Fruit fly (Drosophila melanogaster) whole organism, pupa: ENCODE results near the gene CG31075.

Experiments
- CG10348 ChIP-seq: fragments of 200-800 bp; sonication (Bioruptor generic); IDR thresholded peaks from 2 replicates; pipeline ENCODE4 v1.3.6; 2022; ENCODE audit warnings: missing biosample characterization, missing genetic modification characterization
- CG12605 ChIP-seq: fragments of 200-800 bp; sonication (Bioruptor generic); IDR thresholded peaks from 2 replicates; pipeline ENCODE4 v1.3.6; 2022; ENCODE audit warnings: missing biosample characterization, missing genetic modification characterization
- CG13204 ChIP-seq: fragments of 200-800 bp; sonication (Bioruptor generic); optimal IDR thresholded peaks from 2 replicates; lab custom pipeline; 2018; ENCODE audit warnings: missing biosample characterization, mild to moderate bottlenecking, missing genetic modification characterization, moderate library complexity
- CG14655 ChIP-seq: fragments of 200-800 bp; sonication (Bioruptor generic); optimal IDR thresholded peaks from 3 replicates; lab custom pipeline; 2017; ENCODE audit warnings: mild to moderate bottlenecking, missing biosample characterization, missing genetic modification reagents, missing genetic modification characterization
- CG15710 ChIP-seq: fragments of 200-800 bp; sonication (Bioruptor generic); optimal IDR thresholded peaks from 2 replicates; lab custom pipeline; 2018; ENCODE audit warnings: missing biosample characterization, mild to moderate bottlenecking, missing genetic modification characterization, moderate library complexity
- CG17806 ChIP-seq: fragments of 200-800 bp; sonication (Bioruptor generic); optimal IDR thresholded peaks from 2 replicates; lab custom pipeline; 2018; ENCODE audit warnings: missing biosample characterization, mild to moderate bottlenecking, missing genetic modification characterization, moderate library complexity
- CG32121 ChIP-seq: fragments of 200-800 bp; sonication (Bioruptor generic); IDR thresholded peaks from 2 replicates; pipeline ENCODE4 v1.3.6; 2022; ENCODE audit warnings: missing biosample characterization, missing genetic modification characterization
- CG34367 ChIP-seq: fragments of 200-800 bp; sonication (Bioruptor generic); optimal IDR thresholded peaks from 2 replicates; lab custom pipeline; 2018; ENCODE audit warnings: missing biosample characterization, mild to moderate bottlenecking, missing genetic modification characterization
- CG4496 ChIP-seq: fragments of 200-800 bp; sonication (Bioruptor generic); IDR thresholded peaks from 3 replicates; pipeline ENCODE4 v1.3.6; 2022; ENCODE audit warnings: missing biosample characterization, missing genetic modification characterization
- CG8159 ChIP-seq: fragments of 200-800 bp; sonication (Bioruptor generic); optimal IDR thresholded peaks from 3 replicates; lab custom pipeline; 2018; ENCODE audit warnings: missing biosample characterization, mild to moderate bottlenecking, missing genetic modification characterization, moderate library complexity
- CG8301 ChIP-seq: fragments of 200-800 bp; sonication (Bioruptor generic); optimal IDR thresholded peaks from 2 replicates; lab custom pipeline; 2018; ENCODE audit warnings: missing biosample characterization, mild to moderate bottlenecking, missing genetic modification characterization
- CG9948 ChIP-seq: fragments of 200-800 bp; sonication (Bioruptor generic); optimal IDR thresholded peaks from 2 replicates; lab custom pipeline; 2018; ENCODE audit warnings: missing biosample characterization, mild to moderate bottlenecking, missing genetic modification characterization, moderate library complexity
- D1 ChIP-seq: fragments of 200-800 bp; sonication (Bioruptor generic); optimal IDR thresholded peaks from 2 replicates; lab custom pipeline; 2018; ENCODE audit warnings: missing biosample characterization, mild to moderate bottlenecking, missing genetic modification characterization, moderate library complexity
- EcR ChIP-seq: fragments of 200-800 bp; sonication (Bioruptor generic); optimal IDR thresholded peaks from 3 replicates; lab custom pipeline; 2019; ENCODE audit warnings: missing biosample characterization, missing genetic modification characterization, mild to moderate bottlenecking, moderate library complexity, missing genetic modification reagents
- Ets98B ChIP-seq: fragments of 200-800 bp; sonication (Bioruptor generic); IDR thresholded peaks from 2 replicates; pipeline ENCODE4 v1.3.6; 2022; ENCODE audit warnings: missing biosample characterization, missing genetic modification characterization
- Pif1A ChIP-seq: fragments of 200-800 bp; sonication (Bioruptor generic); optimal IDR thresholded peaks from 3 replicates; lab custom pipeline; 2016; ENCODE audit warnings: missing biosample characterization, missing genetic modification characterization
- Pif1B ChIP-seq: fragments of 200-800 bp; sonication (Bioruptor generic); optimal IDR thresholded peaks from 3 replicates; lab custom pipeline; 2016; ENCODE audit warnings: missing biosample characterization, missing genetic modification characterization
- Snoo ChIP-seq: fragments of 200-800 bp; sonication (Bioruptor generic); optimal IDR thresholded peaks from 3 replicates; lab custom pipeline; 2017; ENCODE audit warnings: missing biosample characterization, mild to moderate bottlenecking, missing genetic modification characterization, inconsistent platforms
- fd96Ca ChIP-seq: fragments of 200-800 bp; sonication (Bioruptor generic); IDR thresholded peaks from 3 replicates; pipeline ENCODE4 v1.3.6; 2022; ENCODE audit warnings: missing biosample characterization, missing genetic modification characterization
- gl ChIP-seq: fragments of 200-800 bp; sonication (Bioruptor generic); optimal IDR thresholded peaks from 2 replicates; lab custom pipeline; 2018; ENCODE audit warnings: missing biosample characterization, mild to moderate bottlenecking, missing genetic modification characterization
- rn ChIP-seq: fragments of 200-800 bp; sonication (Bioruptor generic); IDR thresholded peaks from 2 replicates; pipeline ENCODE4 v1.3.6; 2022; ENCODE audit warnings: missing biosample characterization, missing genetic modification characterization

CG31075 gene

dm6 chr3R:26960496-26960895, 27.8 kb downstream of the CG31075 start:
- peak; percentile 68 for TF ChIP-seq EcR (GFP tag; lab: Kevin White, UChicago)
- 0 out of 3 replicates have a peak, but pooled peaks have one; percentile 24 for TF ChIP-seq CG4496 (GFP tag; lab: Robert Waterston, UW)
- no peak for TF ChIP-seq Pif1B
- TF ChIP-seq, all 21 proteins: peak for 2

- no peak for TF ChIP-seq CG10348 (GFP tag; lab: Robert Waterston, UW)
- no peak for TF ChIP-seq fd96Ca (GFP tag; lab: Robert Waterston, UW)
- TF ChIP-seq CG12605, result no peak
- no peak for TF ChIP-seq CG32121 (GFP tag; lab: Robert Waterston, UW)
- TF ChIP-seq Snoo, result no peak
- no peak for TF ChIP-seq CG13204
- TF ChIP-seq Pif1B, result no peak
- no peak for TF ChIP-seq rn (GFP tag; lab: Robert Waterston, UW)
- TF ChIP-seq Pif1A (GFP tag; lab: Kevin White, UChicago), result no peak
- no peak for TF ChIP-seq CG34367
- TF ChIP-seq D1 (tag; lab: Kevin White, UChicago), result no peak
- TF ChIP-seq CG15710 (tag; lab: Kevin White, UChicago), result no peak
- no peak for TF ChIP-seq CG8159
Measured at dm6 chr3R:26958314-26958979, 29.9 kb downstream of the CG31075 start, which contains the start of gene CG6330. Gene CG6330 (minus strand): TSS chr3R:26958491.

dm6 chr3R:26957132-26957531, 31.2 kb downstream of the CG31075 start:
- no peak for TF ChIP-seq CG12605
- TF ChIP-seq CG15710 (tag; lab: Kevin White, UChicago), result no peak
- TF ChIP-seq EcR (GFP tag; lab: Kevin White, UChicago), result peak; percentile 25

dm6 chr3R:26956376-26957062, 31.8 kb downstream of the CG31075 start:
- no peak for TF ChIP-seq CG17806 (tag; lab: Kevin White, UChicago)
- no peak for TF ChIP-seq CG9948 (tag; lab: Kevin White, UChicago)
- no peak for TF ChIP-seq Snoo
- no peak for TF ChIP-seq EcR (GFP tag; lab: Kevin White, UChicago)
- no peak for TF ChIP-seq fd96Ca (GFP tag; lab: Robert Waterston, UW)
- TF ChIP-seq CG15710 (tag; lab: Kevin White, UChicago), result no peak
- TF ChIP-seq CG10348 (GFP tag; lab: Robert Waterston, UW), result no peak
- no peak for TF ChIP-seq gl
- TF ChIP-seq Pif1A (GFP tag; lab: Kevin White, UChicago), result no peak
- TF ChIP-seq CG8159, result no peak
- no peak for TF ChIP-seq rn (GFP tag; lab: Robert Waterston, UW)
- no peak for TF ChIP-seq CG8301 (tag; lab: Kevin White, UChicago)
- no peak for TF ChIP-seq D1 (tag; lab: Kevin White, UChicago)
- no peak for TF ChIP-seq Ets98B (GFP tag; lab: Robert Waterston, UW)
- no peak for TF ChIP-seq Pif1B
- TF ChIP-seq CG32121 (GFP tag; lab: Robert Waterston, UW), result no peak
- no peak for TF ChIP-seq CG13204
- no peak; the same call in 2 of the 3 replicates for TF ChIP-seq CG4496 (GFP tag; lab: Robert Waterston, UW)
- TF ChIP-seq CG12605, result no peak

- TF ChIP-seq Ets98B (GFP tag; lab: Robert Waterston, UW), result no peak
- no peak for TF ChIP-seq CG10348 (GFP tag; lab: Robert Waterston, UW)
- no peak for TF ChIP-seq gl
- TF ChIP-seq CG4496 (GFP tag; lab: Robert Waterston, UW), result no peak
- no peak for TF ChIP-seq CG12605
- no peak for TF ChIP-seq CG8301 (tag; lab: Kevin White, UChicago)
Measured at dm6 chr3R:26955527-26955926, 32.8 kb downstream of the CG31075 start.

dm6 chr3R:26954020-26954672, 34.2 kb downstream of the CG31075 start:
- TF ChIP-seq D1 (tag; lab: Kevin White, UChicago) (peak; percentile 94), Pif1A (GFP tag; lab: Kevin White, UChicago) (peak; percentile 88), CG13204 (peak; percentile 85), Snoo (peak; percentile 93), CG4496 (GFP tag; lab: Robert Waterston, UW) (peak; percentile 96), CG15710 (tag; lab: Kevin White, UChicago) (peak; percentile 97), rn (GFP tag; lab: Robert Waterston, UW) (peak; percentile 95), CG9948 (tag; lab: Kevin White, UChicago) (peak; percentile 96), fd96Ca (GFP tag; lab: Robert Waterston, UW) (peak; percentile 91), CG8301 (tag; lab: Kevin White, UChicago) (peak; percentile 86), CG8159 (peak; percentile 96), CG32121 (GFP tag; lab: Robert Waterston, UW) (peak; percentile 94), CG10348 (GFP tag; lab: Robert Waterston, UW) (peak; percentile 71), CG12605 (peak; percentile 95), EcR (GFP tag; lab: Kevin White, UChicago) (peak; percentile 86), Ets98B (GFP tag; lab: Robert Waterston, UW) (peak; percentile 96), CG34367 (peak; percentile 96), CG17806 (tag; lab: Kevin White, UChicago) (peak; percentile 97), Pif1B (peak; percentile 92), CG14655 (GFP tag; lab: Kevin White, UChicago) (peak; percentile 90), gl (peak; percentile 94)
